Fruit fly (Drosophila melanogaster) whole organism, prepupa: ENCODE data around the gene Btnd.
A peak's percentile ranks its signal among the peaks of the same experiment; 100 is the strongest.

ENCODE experiments used
- CG11294 ChIP-seq: fragments of 200-800 bp; sonication (Bioruptor generic); IDR thresholded peaks from 2 replicates; pipeline ENCODE4 v1.3.6; 2022; ENCODE audit warnings: missing biosample characterization, missing genetic modification characterization
- CG16779 ChIP-seq: fragments of 200-800 bp; sonication (Bioruptor generic); optimal IDR thresholded peaks from 3 replicates; lab custom pipeline; 2017; ENCODE audit warnings: missing biosample characterization, mild to moderate bottlenecking, missing genetic modification characterization
- CG31627 ChIP-seq: fragments of 200-800 bp; sonication (Bioruptor generic); optimal IDR thresholded peaks from 3 replicates; lab custom pipeline; 2016; ENCODE audit warnings: missing biosample characterization, missing genetic modification characterization
- CG6163 ChIP-seq: fragments of 200-800 bp; sonication (Bioruptor generic); IDR thresholded peaks from 3 replicates; pipeline ENCODE4 v1.3.6; 2022; ENCODE audit warnings: missing biosample characterization, missing genetic modification characterization
- OdsH ChIP-seq: fragments of 200-800 bp; sonication (Bioruptor generic); optimal IDR thresholded peaks from 3 replicates; lab custom pipeline; 2016; ENCODE audit warnings: missing biosample characterization, missing genetic modification characterization
- cyc ChIP-seq: fragments of 200-800 bp; sonication (Bioruptor generic); optimal IDR thresholded peaks from 3 replicates; lab custom pipeline; 2016; ENCODE audit warnings: missing biosample characterization, missing genetic modification characterization
- eg ChIP-seq: fragments of 200-800 bp; sonication (Bioruptor generic); IDR thresholded peaks from 3 replicates; pipeline ENCODE4 v1.3.6; 2022; ENCODE audit warnings: missing biosample characterization, missing genetic modification characterization
- fd85E ChIP-seq: fragments of 200-800 bp; sonication (Bioruptor generic); optimal IDR thresholded peaks from 3 replicates; lab custom pipeline; 2016; ENCODE audit warnings: missing biosample characterization, missing genetic modification characterization
- lz ChIP-seq: fragments of 200-800 bp; sonication (Bioruptor generic); optimal IDR thresholded peaks from 3 replicates; lab custom pipeline; 2016; ENCODE audit warnings: missing biosample characterization, missing genetic modification characterization
- net ChIP-seq: fragments of 200-800 bp; sonication (Bioruptor generic); optimal IDR thresholded peaks from 3 replicates; lab custom pipeline; 2016; ENCODE audit warnings: missing biosample characterization, missing genetic modification characterization
- pdm3 ChIP-seq: fragments of 200-800 bp; sonication (Bioruptor generic); optimal IDR thresholded peaks from 3 replicates; lab custom pipeline; 2016; ENCODE audit warnings: missing biosample characterization, missing genetic modification characterization

- TF ChIP-seq lz (GFP tag; lab: Kevin White, UChicago) (peak; percentile 85), cyc (GFP tag; lab: Kevin White, UChicago) (peak; percentile 75), CG6163 (GFP tag; lab: Robert Waterston, UW) (peak; percentile 87), OdsH (GFP tag; lab: Kevin White, UChicago) (peak; percentile 93), CG31627 (GFP tag; lab: Kevin White, UChicago) (peak; percentile 75), pdm3 (GFP tag; lab: Kevin White, UChicago) (peak; percentile 86), CG16779 (peak; percentile 66), eg (GFP tag; lab: Robert Waterston, UW) (peak; percentile 91), fd85E (peak; percentile 22), net (GFP tag; lab: Kevin White, UChicago) (peak; percentile 86), CG11294 (peak; percentile 84)
Measured at dm6 chrX:6224225-6225190, 5.4 kb upstream of the Btnd start, which contains the start of gene sqh.
